Worm (Caenorhabditis elegans) whole organism, L3 larva: Measurements from ENCODE around the gene str-93.

Source experiments
- egl-5 ChIP-seq: fragments of 150-350 bp; optimal IDR thresholded peaks from 2 replicates; lab custom pipeline; 2017; ENCODE audit warnings: missing biosample characterization, missing genetic modification reagents, missing genetic modification characterization, inconsistent platforms
- elt-1 ChIP-seq: fragments of 150-350 bp; optimal IDR thresholded peaks from 2 replicates; lab custom pipeline; 2014; ENCODE audit warnings: missing biosample characterization, missing genetic modification characterization
- elt-3 ChIP-seq, 3 experiments: fragments of 150-350 bp in 1 of 3; sonication (generic microtip) in 2 of 3; optimal IDR thresholded peaks; 2 replicates in 2 of 3; 4 replicates in 1 of 3; lab custom pipeline; 2014 to 2017; ENCODE audit warnings: missing biosample characterization in 3 of 3, missing genetic modification characterization in 3 of 3
- nfya-1 ChIP-seq: sonication (generic microtip); optimal IDR thresholded peaks from 2 replicates; lab custom pipeline; 2017; ENCODE audit warnings: missing genetic modification characterization, mild to moderate bottlenecking, missing compliant biosample characterization, antibody characterized with exemption, moderate library complexity; ENCODE audit not compliant: insufficient read depth
- nhr-11 ChIP-seq: fragments of 150-350 bp; optimal IDR thresholded peaks from 2 replicates; lab custom pipeline; 2014; ENCODE audit warnings: missing biosample characterization, missing genetic modification characterization
- pha-4 ChIP-seq: fragments of 150-350 bp; optimal IDR thresholded peaks from 2 replicates; lab custom pipeline; 2014; ENCODE audit warnings: missing biosample characterization, missing genetic modification reagents, missing genetic modification characterization
- pqm-1 ChIP-seq: fragments of 150-350 bp; optimal IDR thresholded peaks from 2 replicates; lab custom pipeline; 2017; ENCODE audit warnings: missing biosample characterization, missing genetic modification characterization, inconsistent platforms
- skn-1 ChIP-seq: fragments of 150-350 bp; optimal IDR thresholded peaks from 2 replicates; lab custom pipeline; 2014; ENCODE audit warnings: missing biosample characterization, missing genetic modification characterization
- snpc-4 ChIP-seq: fragments of 150-350 bp; optimal IDR thresholded peaks from 2 replicates; lab custom pipeline; 2014; ENCODE audit warnings: missing biosample characterization, missing genetic modification characterization
- unc-62 ChIP-seq: fragments of 150-350 bp; sonication (generic microtip); optimal IDR thresholded peaks from 4 replicates; lab custom pipeline; 2014; ENCODE audit warnings: missing biosample characterization, missing genetic modification reagents, missing genetic modification characterization
- ztf-11 ChIP-seq: fragments of 150-350 bp; optimal IDR thresholded peaks from 2 replicates; lab custom pipeline; 2014; ENCODE audit warnings: missing biosample characterization, missing genetic modification characterization
- ztf-4 ChIP-seq: fragments of 150-350 bp; optimal IDR thresholded peaks from 2 replicates; lab custom pipeline; 2014; ENCODE audit warnings: missing biosample characterization, missing genetic modification characterization

ce11 chrV:17706217-17706806 lies 33.1 kb upstream of the str-93 start:
- no peak for TF ChIP-seq ztf-4 (tag; lab: Kevin White, UChicago)
- no peak for TF ChIP-seq pqm-1 (tag; lab: Kevin White, UChicago)
- no peak for TF ChIP-seq elt-1 (tag; lab: Kevin White, UChicago)
- TF ChIP-seq nfya-1: no peak
- TF ChIP-seq unc-62 (GFP tag; lab: Kevin White, UChicago): no peak
- no peak for TF ChIP-seq pha-4 (tag; lab: Kevin White, UChicago)
- no peak for TF ChIP-seq snpc-4 (tag; lab: Kevin White, UChicago)
- no peak for TF ChIP-seq elt-3 (tag; optimal IDR thresholded peaks at IDR 0.05; lab: Kevin White, UChicago)
- TF ChIP-seq egl-5 (tag; lab: Kevin White, UChicago): no peak
- no peak for TF ChIP-seq skn-1 (tag; lab: Kevin White, UChicago)
- no peak for TF ChIP-seq nhr-11 (tag; lab: Kevin White, UChicago)
- no peak for TF ChIP-seq ztf-11 (tag; lab: Kevin White, UChicago)
